Worm (Caenorhabditis elegans) whole organism, late embryonic: ENCODE results near the gene C23G10.11.

Source experiments
- C08G9.2 ChIP-seq: sonication (generic microtip); optimal IDR thresholded peaks from 2 replicates; lab custom pipeline; 2016; ENCODE audit warnings: mild to moderate bottlenecking, missing genetic modification characterization, moderate library complexity, missing compliant biosample characterization
- C38D4.7 ChIP-seq: fragments of 200-800 bp; sonication (Bioruptor generic); optimal IDR thresholded peaks from 2 replicates; lab custom pipeline; 2018; ENCODE audit warnings: mild to moderate bottlenecking, missing genetic modification characterization, moderate library complexity, missing compliant biosample characterization
- K09A11.1 ChIP-seq: sonication (generic microtip); optimal IDR thresholded peaks from 2 replicates; lab custom pipeline; 2017; ENCODE audit warnings: antibody characterized with exemption, mild to moderate bottlenecking, missing genetic modification characterization, missing compliant biosample characterization; ENCODE audit not compliant: insufficient read depth
- Y22D7AL.16 ChIP-seq: sonication (generic microtip); optimal IDR thresholded peaks from 2 replicates; lab custom pipeline; 2016; ENCODE audit warnings: missing genetic modification characterization, missing compliant biosample characterization
- ahr-1 ChIP-seq: sonication (generic microtip); optimal IDR thresholded peaks from 2 replicates; lab custom pipeline; 2016; ENCODE audit warnings: missing genetic modification characterization, missing compliant biosample characterization
- ceh-2 ChIP-seq: sonication (generic microtip); optimal IDR thresholded peaks from 2 replicates; lab custom pipeline; 2016; ENCODE audit warnings: missing genotype, missing genetic modification characterization, missing compliant biosample characterization
- ceh-22 ChIP-seq: sonication (generic microtip); optimal IDR thresholded peaks from 2 replicates; lab custom pipeline; 2017; ENCODE audit warnings: missing biosample characterization, missing genetic modification characterization
- ceh-30 ChIP-seq: fragments of 150-350 bp; optimal IDR thresholded peaks from 2 replicates; lab custom pipeline; 2014; ENCODE audit warnings: missing biosample characterization, missing genetic modification characterization
- ceh-34 ChIP-seq: sonication (generic microtip); optimal IDR thresholded peaks from 2 replicates; lab custom pipeline; 2016; ENCODE audit warnings: mild to moderate bottlenecking, missing genetic modification characterization, missing compliant biosample characterization
- ceh-48 ChIP-seq: sonication (generic microtip); optimal IDR thresholded peaks from 2 replicates; lab custom pipeline; 2016; ENCODE audit warnings: missing genetic modification characterization, inconsistent platforms, missing compliant biosample characterization
- dve-1 ChIP-seq: sonication (generic microtip); optimal IDR thresholded peaks from 2 replicates; lab custom pipeline; 2017; ENCODE audit warnings: antibody characterized with exemption, mild to moderate bottlenecking, missing genetic modification characterization, missing compliant biosample characterization
- fax-1 ChIP-seq: sonication (generic microtip); optimal IDR thresholded peaks from 2 replicates; lab custom pipeline; 2016; ENCODE audit warnings: missing genotype, missing genetic modification characterization, missing compliant biosample characterization
- fkh-10 ChIP-seq: fragments of 150-350 bp; optimal IDR thresholded peaks from 2 replicates; lab custom pipeline; 2014; ENCODE audit warnings: missing biosample characterization, missing genetic modification reagents, missing genetic modification characterization
- gmeb-2 ChIP-seq: sonication (generic microtip); optimal IDR thresholded peaks from 2 replicates; lab custom pipeline; 2016; ENCODE audit warnings: missing genetic modification characterization, inconsistent platforms, missing compliant biosample characterization
- hlh-13 ChIP-seq: fragments of 200-800 bp; sonication (Bioruptor generic); optimal IDR thresholded peaks from 2 replicates; lab custom pipeline; 2018; ENCODE audit warnings: mild to moderate bottlenecking, missing genetic modification characterization, missing compliant biosample characterization
- hlh-30 ChIP-seq: sonication (generic microtip); optimal IDR thresholded peaks from 2 replicates; lab custom pipeline; 2017; ENCODE audit warnings: antibody characterized with exemption, missing genetic modification characterization, missing compliant biosample characterization; ENCODE audit not compliant: insufficient read depth
- hlh-6 ChIP-seq: sonication (generic microtip); optimal IDR thresholded peaks from 2 replicates; lab custom pipeline; 2016; ENCODE audit warnings: missing genotype, missing genetic modification characterization, missing compliant biosample characterization
- hlh-8 ChIP-seq: sonication (generic microtip); optimal IDR thresholded peaks from 2 replicates; lab custom pipeline; 2016; ENCODE audit warnings: missing genotype, missing genetic modification characterization, missing compliant biosample characterization
- madf-2 ChIP-seq: sonication (generic microtip); optimal IDR thresholded peaks from 2 replicates; lab custom pipeline; 2017; ENCODE audit warnings: missing genetic modification characterization, missing compliant biosample characterization
- mec-3 ChIP-seq: sonication (generic microtip); optimal IDR thresholded peaks from 2 replicates; lab custom pipeline; 2016; ENCODE audit warnings: borderline replicate concordance, missing genetic modification characterization, missing compliant biosample characterization
- nhr-232 ChIP-seq: sonication (generic microtip); optimal IDR thresholded peaks from 2 replicates; lab custom pipeline; 2016; ENCODE audit warnings: missing genetic modification characterization, missing compliant biosample characterization
- pag-3 ChIP-seq: sonication (generic microtip); optimal IDR thresholded peaks from 2 replicates; lab custom pipeline; 2016; ENCODE audit warnings: missing compliant biosample characterization, missing genetic modification characterization, borderline replicate concordance
- pha-2 ChIP-seq: sonication (generic microtip); optimal IDR thresholded peaks from 2 replicates; lab custom pipeline; 2017; ENCODE audit warnings: mild to moderate bottlenecking, missing genetic modification characterization, missing compliant biosample characterization
- pqm-1 ChIP-seq: sonication (generic microtip); optimal IDR thresholded peaks from 2 replicates; lab custom pipeline; 2016; ENCODE audit warnings: missing genetic modification characterization, missing compliant biosample characterization
- tbx-2 ChIP-seq: sonication (generic microtip); optimal IDR thresholded peaks from 2 replicates; lab custom pipeline; 2016; ENCODE audit warnings: missing genetic modification characterization, missing compliant biosample characterization
- tbx-7 ChIP-seq: sonication (generic microtip); optimal IDR thresholded peaks from 2 replicates; lab custom pipeline; 2016; ENCODE audit warnings: missing genotype, missing genetic modification characterization, missing compliant biosample characterization
- unc-3 ChIP-seq, 2 experiments: fragments of 200-800 bp in 1 of 2; sonication (Bioruptor generic) in 1 of 2; sonication (generic microtip) in 1 of 2; conservative IDR thresholded peaks in 1 of 2; optimal IDR thresholded peaks in 1 of 2; 2 replicates each; pipeline versions ENCODE4 v1.3.6 to Lab custom; 2016 to 2022; ENCODE audit warnings: missing compliant biosample characterization in 2 of 2, missing genetic modification characterization in 2 of 2, missing genetic modification reagents in 1 of 2
- unc-55 ChIP-seq: sonication (generic microtip); optimal IDR thresholded peaks from 2 replicates; lab custom pipeline; 2017; ENCODE audit warnings: missing biosample characterization, missing genetic modification reagents, missing genetic modification characterization
- unc-86 ChIP-seq: sonication (generic microtip); optimal IDR thresholded peaks from 2 replicates; lab custom pipeline; 2016; ENCODE audit warnings: missing genetic modification characterization, missing compliant biosample characterization
- zip-5 ChIP-seq: sonication (generic microtip); optimal IDR thresholded peaks from 2 replicates; lab custom pipeline; 2016; ENCODE audit warnings: missing genetic modification characterization, missing compliant biosample characterization
- ztf-16 ChIP-seq: sonication (generic microtip); optimal IDR thresholded peaks from 2 replicates; lab custom pipeline; 2017; ENCODE audit warnings: missing genetic modification characterization, missing compliant biosample characterization

Gene C23G10.11

ce11 chrIII:6168497-6169227, 46.7 kb downstream of the C23G10.11 start, which contains the start of gene efk-1:
efk-1 (minus strand) TSS chrIII:6168547.
- TF ChIP-seq ahr-1 (tag; lab: Kevin White, UChicago) = no peak
- TF ChIP-seq K09A11.1 (tag; lab: Kevin White, UChicago) = no peak
- no peak for TF ChIP-seq C08G9.2 (tag; lab: Kevin White, UChicago)

- TF ChIP-seq hlh-6 (tag; lab: Kevin White, UChicago) = no peak
- TF ChIP-seq zip-5 (tag; lab: Kevin White, UChicago) = no peak
- TF ChIP-seq unc-86 = no peak
- TF ChIP-seq pag-3 (tag; lab: Kevin White, UChicago) = no peak
- TF ChIP-seq ceh-30 (tag; lab: Kevin White, UChicago) = no peak
- no peak for TF ChIP-seq fkh-10
- no peak for TF ChIP-seq hlh-13 (GFP tag; lab: Kevin White, UChicago)
- no peak for TF ChIP-seq C38D4.7 (GFP tag; lab: Kevin White, UChicago)
- TF ChIP-seq tbx-2 (tag; lab: Kevin White, UChicago) = no peak
- TF ChIP-seq mec-3 (tag; lab: Kevin White, UChicago) = no peak
- no peak for TF ChIP-seq hlh-8 (tag; lab: Kevin White, UChicago)
- no peak for TF ChIP-seq gmeb-2 (tag; lab: Kevin White, UChicago)
- no peak for TF ChIP-seq unc-55 (GFP tag; lab: Kevin White, UChicago)
- no peak for TF ChIP-seq ceh-48 (tag; lab: Kevin White, UChicago)
- no peak for TF ChIP-seq tbx-7 (tag; lab: Kevin White, UChicago)
- TF ChIP-seq ztf-16 = no peak
- no peak for TF ChIP-seq hlh-30 (tag; lab: Kevin White, UChicago)
- no peak for TF ChIP-seq ceh-34 (tag; lab: Kevin White, UChicago)
- TF ChIP-seq Y22D7AL.16 (tag; lab: Kevin White, UChicago) = no peak
These were observed 48.7 kb downstream of the C23G10.11 start for ce11 chrIII:6166634-6167033.

DNA sequence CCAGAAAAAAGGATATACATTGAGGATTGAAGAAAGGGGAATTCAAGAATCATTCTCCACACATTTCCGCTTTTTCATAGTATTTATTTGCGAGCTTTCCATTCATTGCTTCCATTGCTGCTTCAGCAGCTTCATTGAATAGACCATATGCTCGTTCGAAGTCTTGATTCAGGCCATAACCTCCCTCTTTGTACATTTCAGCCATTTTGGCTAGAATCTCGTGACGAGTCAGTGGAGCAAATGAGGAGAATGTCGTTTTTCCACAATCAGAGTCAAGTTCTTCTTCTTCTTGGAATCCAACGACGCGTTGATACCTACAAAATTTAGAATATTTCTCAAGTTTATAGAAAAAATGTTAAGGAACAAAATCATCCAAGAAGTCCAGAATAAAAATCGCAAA, 50.1 kb downstream of the C23G10.11 start:
- no peak for TF ChIP-seq hlh-6 (tag; lab: Kevin White, UChicago)
- no peak for TF ChIP-seq hlh-8 (tag; lab: Kevin White, UChicago)
- TF ChIP-seq dve-1 = no peak
- TF ChIP-seq ztf-16 = no peak
- TF ChIP-seq madf-2 = no peak
- TF ChIP-seq pqm-1 (tag; lab: Kevin White, UChicago) = no peak
- no peak for TF ChIP-seq fax-1 (tag; lab: Kevin White, UChicago)
- TF ChIP-seq tbx-2 (tag; lab: Kevin White, UChicago) = no peak
- TF ChIP-seq nhr-232 = no peak
- no peak for TF ChIP-seq ceh-22 (tag; lab: Kevin White, UChicago)
- TF ChIP-seq ceh-2 (tag; lab: Kevin White, UChicago) = no peak
- no peak for TF ChIP-seq tbx-7 (tag; lab: Kevin White, UChicago)
- TF ChIP-seq unc-3 (GFP tag; conservative IDR thresholded peaks at IDR 0.05; lab: Robert Waterston, UW) = no peak
- TF ChIP-seq unc-3 (tag; optimal IDR thresholded peaks at IDR 0.05; lab: Kevin White, UChicago) = no peak
- no peak for TF ChIP-seq fkh-10
- no peak for TF ChIP-seq K09A11.1 (tag; lab: Kevin White, UChicago)
- no peak for TF ChIP-seq C08G9.2 (tag; lab: Kevin White, UChicago)
- TF ChIP-seq pha-2 (tag; lab: Kevin White, UChicago) = no peak
- no peak for TF ChIP-seq hlh-13 (GFP tag; lab: Kevin White, UChicago)
